Worm (Caenorhabditis elegans): Measurements from ENCODE around the gene R05A10.1.

The R05A10.1 gene

DNA sequence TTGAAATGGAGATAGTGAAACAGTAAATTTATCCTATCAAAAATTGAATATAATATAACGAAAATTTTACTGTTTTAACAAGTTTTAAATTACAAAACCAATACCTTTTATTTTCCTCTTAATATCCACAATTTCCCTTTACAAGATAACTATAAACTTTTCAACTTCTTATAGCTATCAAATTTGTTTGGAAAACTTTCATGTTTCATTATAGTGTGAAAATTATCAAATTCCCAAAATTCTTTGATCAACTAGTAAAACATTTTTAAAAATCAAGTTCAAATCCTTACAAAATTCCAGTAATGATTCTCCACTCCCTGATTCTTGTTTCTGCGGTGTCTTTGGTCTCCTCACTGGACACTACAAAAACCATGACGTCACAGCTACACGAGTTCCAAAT lies at the start of gene R05A10.1:
Gene R05A10.1 (plus strand): TSS at position 301 of the 400 bp plus-strand sequence.
- TF ChIP-seq him-1 (tag; optimal IDR thresholded peaks at IDR 0.05) (no peak), W03F9.2 (tag; optimal IDR thresholded peaks at IDR 0.05) (no peak), dao-5 (tag; optimal IDR thresholded peaks at IDR 0.05) (no peak)

DNA sequence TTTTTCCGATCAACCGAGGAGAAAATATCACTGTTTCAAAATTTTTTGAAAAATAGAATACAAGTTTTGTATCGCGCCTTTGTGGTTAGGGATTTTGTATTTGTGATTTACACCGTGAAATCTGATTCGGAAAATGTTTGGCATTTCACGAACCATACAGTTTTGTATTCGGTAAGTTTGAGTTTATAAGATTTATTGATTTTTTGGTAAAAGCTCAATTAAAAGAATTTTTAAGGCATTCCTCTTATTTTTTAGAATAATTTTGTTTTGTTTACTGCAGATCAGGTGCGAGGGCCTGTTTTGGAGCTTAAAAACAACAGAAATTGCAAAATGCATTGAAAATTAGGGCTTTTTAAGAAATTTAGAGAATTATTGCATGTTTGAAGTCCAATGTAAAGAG lies 48.8 kb upstream of the R05A10.1 start:
- TF ChIP-seq W03F9.2 (tag; optimal IDR thresholded peaks at IDR 0.05): no peak
- no peak for TF ChIP-seq dao-5 (tag; optimal IDR thresholded peaks at IDR 0.05)
- TF ChIP-seq him-1 (tag; optimal IDR thresholded peaks at IDR 0.05): no peak

DNA sequence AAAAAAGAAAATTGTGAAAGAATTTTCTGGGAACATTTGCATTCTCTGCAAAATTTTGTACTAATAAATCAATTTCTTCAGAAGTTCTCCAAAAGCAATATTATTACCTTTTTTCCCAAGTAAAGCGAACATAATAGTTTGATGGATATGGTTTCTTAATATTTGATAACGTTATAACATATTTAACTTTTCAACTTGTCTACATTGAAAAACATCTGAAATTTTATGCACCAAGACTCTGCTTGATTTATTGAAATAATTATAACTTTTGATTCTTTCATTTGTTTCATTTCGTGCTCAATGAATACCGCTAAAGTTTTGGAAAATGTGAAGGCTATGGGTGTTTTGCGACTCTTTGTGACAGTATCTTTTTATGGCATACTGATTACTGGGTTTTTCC lies 45.1 kb upstream of the R05A10.1 start, which contains the start of gene srz-31:
Gene srz-31 (plus strand): TSS at position 301 of the 400 bp plus-strand sequence.
- no peak for TF ChIP-seq him-1 (tag; optimal IDR thresholded peaks at IDR 0.05)
- no peak for TF ChIP-seq dao-5 (tag; optimal IDR thresholded peaks at IDR 0.05)
- no peak for TF ChIP-seq W03F9.2 (tag; optimal IDR thresholded peaks at IDR 0.05)

- TF ChIP-seq W03F9.2 (tag; optimal IDR thresholded peaks at IDR 0.05): no peak
- no peak for TF ChIP-seq him-1 (tag; optimal IDR thresholded peaks at IDR 0.05)
- no peak for TF ChIP-seq dao-5 (tag; optimal IDR thresholded peaks at IDR 0.05)
These were observed 39.1 kb upstream of the R05A10.1 start for ce11 chrIV:14143042-14143441.

- TF ChIP-seq W03F9.2 (tag; optimal IDR thresholded peaks at IDR 0.05) (no peak), him-1 (tag; optimal IDR thresholded peaks at IDR 0.05) (no peak), dao-5 (tag; optimal IDR thresholded peaks at IDR 0.05) (no peak)
These were observed 36.6 kb upstream of the R05A10.1 start, which contains the start of gene oac-37 for ce11 chrIV:14145594-14145993. TSS of gene oac-37 (plus strand) at chrIV:14145894.

DNA sequence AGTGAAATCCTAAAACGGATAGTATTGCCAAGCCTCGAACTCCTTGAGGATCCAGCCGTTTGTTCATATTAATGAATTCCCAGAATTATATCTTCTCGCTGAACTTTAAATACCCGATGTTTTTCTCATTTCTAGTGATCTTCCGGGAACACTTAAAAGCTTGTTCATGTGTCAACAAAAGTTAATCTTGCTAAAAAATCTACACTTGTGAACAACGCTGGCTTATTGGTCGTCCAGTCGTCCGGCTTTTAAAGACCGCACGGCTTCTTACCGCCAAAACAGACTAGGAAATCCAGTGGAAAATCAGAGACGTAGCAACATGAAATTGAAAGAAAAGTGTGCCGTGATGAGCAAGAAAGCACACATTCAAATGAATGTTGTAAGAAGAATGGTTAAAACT lies 28.9 kb upstream of the R05A10.1 start, which contains the start of gene oac-38:
Gene oac-38 (minus strand): TSS at position 101 of the 400 bp plus-strand sequence.
- TF ChIP-seq W03F9.2 (tag; optimal IDR thresholded peaks at IDR 0.05) (no peak), him-1 (tag; optimal IDR thresholded peaks at IDR 0.05) (no peak), dao-5 (tag; optimal IDR thresholded peaks at IDR 0.05) (no peak)

DNA sequence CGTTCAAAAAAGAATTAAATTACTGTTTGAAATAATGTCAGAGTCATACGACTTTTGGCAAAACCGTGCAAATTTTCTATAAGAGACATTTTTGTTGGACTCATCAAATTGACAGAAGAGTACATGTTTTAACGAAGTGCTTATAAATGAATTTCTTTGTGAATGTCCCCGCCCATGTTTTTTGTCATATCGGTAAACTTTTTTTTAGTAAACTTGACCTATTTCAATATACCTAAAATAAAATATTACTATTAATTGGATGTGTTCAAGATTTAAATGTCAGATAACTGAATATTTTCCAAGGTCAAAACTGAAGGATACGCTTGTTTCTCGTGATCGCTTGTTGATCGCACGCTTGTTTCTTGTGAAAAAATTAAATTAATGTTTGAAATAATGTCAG lies 24.1 kb upstream of the R05A10.1 start, which contains the start of gene R05A10.8:
Gene R05A10.8 (minus strand): TSS at position 101 of the 400 bp plus-strand sequence.
- TF ChIP-seq dao-5 (tag; optimal IDR thresholded peaks at IDR 0.05): no peak
- TF ChIP-seq W03F9.2 (tag; optimal IDR thresholded peaks at IDR 0.05): no peak
- TF ChIP-seq him-1 (tag; optimal IDR thresholded peaks at IDR 0.05): no peak

DNA sequence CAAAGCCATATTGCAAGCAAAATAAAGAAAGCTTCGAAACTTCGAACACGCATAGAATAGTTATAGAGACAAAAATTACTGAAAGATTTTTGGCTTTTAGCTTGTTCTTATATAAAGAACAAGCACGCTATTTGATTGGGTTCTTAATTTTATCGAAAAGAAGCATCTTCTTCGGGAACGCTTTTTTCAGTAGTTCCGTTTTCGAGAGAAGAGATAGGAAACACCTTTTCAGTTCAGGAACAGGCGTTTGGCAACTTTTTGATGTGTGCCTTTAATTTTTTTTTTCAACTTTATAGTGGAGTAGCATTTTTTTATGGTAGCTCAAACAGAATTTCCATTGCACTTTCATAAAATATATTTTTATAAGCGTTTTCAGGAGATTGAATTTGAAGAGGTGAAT lies 19.4 kb upstream of the R05A10.1 start, which contains the start of gene R05A10.7:
Gene R05A10.7 (minus strand): TSS at position 101 of the 400 bp plus-strand sequence.
- TF ChIP-seq him-1 (tag; optimal IDR thresholded peaks at IDR 0.05) (no peak), W03F9.2 (tag; optimal IDR thresholded peaks at IDR 0.05) (no peak), dao-5 (tag; optimal IDR thresholded peaks at IDR 0.05) (no peak)

DNA sequence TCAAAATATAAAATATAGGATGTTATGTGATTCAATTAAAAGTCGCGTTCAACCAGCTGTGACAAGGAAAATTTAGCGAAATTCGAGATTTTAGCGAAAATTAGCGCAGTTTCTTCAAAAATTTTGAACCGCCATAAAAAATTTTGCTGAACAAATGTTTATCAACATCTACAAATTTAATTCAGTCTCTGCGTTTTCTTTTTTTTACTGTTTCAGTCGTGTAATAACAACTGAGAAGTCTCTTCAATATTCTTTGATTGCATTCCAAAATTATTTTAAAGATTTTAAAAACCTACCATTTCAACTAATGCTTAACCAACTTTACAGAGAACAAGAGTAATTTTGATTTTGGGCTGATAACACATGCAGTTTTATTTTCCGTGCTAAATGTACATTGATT lies 18.1 kb upstream of the R05A10.1 start:
- no peak for TF ChIP-seq W03F9.2 (tag; optimal IDR thresholded peaks at IDR 0.05)
- TF ChIP-seq dao-5 (tag; optimal IDR thresholded peaks at IDR 0.05): no peak
- TF ChIP-seq him-1 (tag; optimal IDR thresholded peaks at IDR 0.05): no peak

DNA sequence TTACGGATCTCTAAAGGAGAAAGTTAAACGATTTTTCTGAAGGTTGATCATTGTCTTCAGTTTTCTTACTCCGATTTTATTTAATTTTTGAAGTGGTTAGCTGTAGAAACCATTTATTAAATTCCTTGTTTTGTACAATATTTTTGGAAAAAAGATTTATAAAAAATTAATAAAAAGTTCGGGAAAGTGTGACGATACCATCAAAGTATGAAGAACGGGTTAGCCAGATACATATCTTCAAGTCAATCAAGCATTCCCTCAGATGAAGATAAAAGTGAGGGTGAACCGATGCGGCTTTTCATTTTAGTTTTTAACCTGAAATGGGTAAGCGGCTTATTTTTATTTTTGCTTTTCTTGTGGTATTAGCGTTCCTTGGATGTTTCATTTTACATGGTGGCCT lies 16.7 kb upstream of the R05A10.1 start, which contains the start of gene R05A10.6:
Gene R05A10.6 (plus strand): TSS at position 301 of the 400 bp plus-strand sequence.
- TF ChIP-seq him-1 (tag; optimal IDR thresholded peaks at IDR 0.05): no peak
- TF ChIP-seq W03F9.2 (tag; optimal IDR thresholded peaks at IDR 0.05): no peak
- no peak for TF ChIP-seq dao-5 (tag; optimal IDR thresholded peaks at IDR 0.05)

DNA sequence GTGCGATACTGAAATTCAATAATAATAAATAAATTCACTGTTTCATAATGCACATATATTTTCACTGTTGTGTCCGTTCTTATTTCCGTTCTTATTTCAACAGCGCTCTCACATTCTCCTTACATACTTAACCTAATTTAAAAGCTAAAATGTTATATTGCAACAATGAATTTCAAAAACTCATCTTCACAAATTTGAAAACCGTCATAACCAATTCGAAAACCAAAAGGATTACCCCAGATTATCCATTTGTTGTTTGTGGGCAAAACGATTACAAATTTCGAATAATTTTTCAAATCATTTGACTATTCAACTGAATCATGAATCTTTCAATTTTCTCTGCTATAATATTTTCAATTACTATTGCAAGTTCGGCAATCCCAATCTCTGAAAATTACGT lies 10.0 kb upstream of the R05A10.1 start, which contains the start of gene R05A10.4:
Gene R05A10.4 (plus strand): TSS at position 301 of the 400 bp plus-strand sequence.
- TF ChIP-seq him-1 (tag; optimal IDR thresholded peaks at IDR 0.05) (no peak), dao-5 (tag; optimal IDR thresholded peaks at IDR 0.05) (no peak), W03F9.2 (tag; optimal IDR thresholded peaks at IDR 0.05) (no peak)

DNA sequence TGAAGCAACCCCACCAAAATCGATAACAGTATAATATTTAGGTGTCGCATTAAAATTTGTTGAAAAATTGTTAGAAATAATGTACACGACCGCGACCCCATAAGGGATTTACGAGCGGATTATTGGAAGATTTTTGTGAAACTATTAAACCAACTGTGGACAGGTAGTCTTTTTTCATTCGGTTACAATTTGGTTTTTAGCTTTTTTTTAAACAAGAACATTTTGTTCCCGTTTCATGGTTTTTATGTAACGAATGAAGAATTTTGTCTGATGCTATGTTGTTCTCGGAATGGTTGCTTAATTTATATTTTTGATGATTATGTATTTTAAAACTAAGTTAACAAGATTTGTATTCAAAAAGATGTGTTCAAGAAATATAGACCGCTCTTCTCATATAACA lies 5.8 kb upstream of the R05A10.1 start, which contains the start of gene R05A10.3:
Gene R05A10.3 (minus strand): TSS at position 101 of the 400 bp plus-strand sequence.
- TF ChIP-seq him-1 (tag; optimal IDR thresholded peaks at IDR 0.05) (no peak), dao-5 (tag; optimal IDR thresholded peaks at IDR 0.05) (no peak), W03F9.2 (tag; optimal IDR thresholded peaks at IDR 0.05) (no peak)

DNA sequence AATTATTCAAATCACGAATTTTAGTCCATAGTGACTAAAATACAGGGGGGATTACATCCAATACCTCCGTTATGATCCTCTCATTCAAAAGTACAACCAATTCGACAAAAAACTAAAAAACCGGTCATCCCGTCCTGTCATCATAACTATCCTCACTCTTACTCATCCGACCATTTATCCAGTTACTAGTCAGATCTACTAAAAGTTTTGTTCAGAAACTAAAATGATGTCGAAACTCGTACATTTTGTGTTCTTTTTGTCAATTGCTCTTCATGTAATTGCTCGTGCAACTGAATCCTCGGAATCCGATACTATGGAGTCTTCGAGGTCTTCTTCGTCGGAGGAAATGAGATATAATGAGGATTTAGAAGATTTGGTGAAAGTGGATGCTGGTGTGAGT lies 5.1 kb upstream of the R05A10.1 start, which contains the start of gene R05A10.2:
Gene R05A10.2 (plus strand): TSS at position 214 of the 400 bp plus-strand sequence.
- no peak for TF ChIP-seq W03F9.2 (tag; optimal IDR thresholded peaks at IDR 0.05)
- TF ChIP-seq him-1 (tag; optimal IDR thresholded peaks at IDR 0.05): no peak
- no peak for TF ChIP-seq dao-5 (tag; optimal IDR thresholded peaks at IDR 0.05)

DNA sequence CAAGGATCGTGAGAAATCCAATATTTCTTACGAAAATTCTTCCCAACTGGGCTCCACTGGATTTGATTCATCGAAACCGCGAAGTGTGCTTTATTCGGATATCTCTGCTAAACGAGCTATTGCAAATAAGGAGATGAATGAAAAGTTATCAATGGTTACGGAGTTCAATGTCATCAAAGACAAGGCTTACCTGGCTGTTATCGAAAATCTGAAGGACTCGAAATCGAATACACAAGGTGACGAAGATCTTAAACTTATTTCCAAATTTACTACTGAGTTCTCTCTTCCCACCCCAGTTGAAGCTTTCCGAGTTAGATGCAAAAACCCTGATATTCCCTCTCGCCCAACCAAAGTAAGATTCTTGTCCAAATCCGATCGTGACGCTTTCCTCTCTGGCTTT lies 4.1 kb downstream of the R05A10.1 start:
- TF ChIP-seq dao-5 (tag; optimal IDR thresholded peaks at IDR 0.05): no peak
- TF ChIP-seq W03F9.2 (tag; optimal IDR thresholded peaks at IDR 0.05): no peak
- no peak for TF ChIP-seq him-1 (tag; optimal IDR thresholded peaks at IDR 0.05)

ce11 chrIV:14191919-14192318 lies 9.7 kb downstream of the R05A10.1 start, which contains the start of gene K01G12.22:
TSS of gene K01G12.22 (plus strand) at chrIV:14192219.
- TF ChIP-seq W03F9.2 (tag; optimal IDR thresholded peaks at IDR 0.05) (no peak), dao-5 (tag; optimal IDR thresholded peaks at IDR 0.05) (no peak), him-1 (tag; optimal IDR thresholded peaks at IDR 0.05) (no peak)
